Worm (Caenorhabditis elegans) whole organism, L1 larva: ENCODE results near the gene F53F4.11.

Experiments used
- C16A3.4 ChIP-seq: fragments of 150-350 bp; optimal IDR thresholded peaks from 2 replicates; lab custom pipeline; 2014; ENCODE audit warnings: missing biosample characterization, missing genetic modification characterization
- ama-1 ChIP-seq: fragments of 150-350 bp; optimal IDR thresholded peaks from 2 replicates; lab custom pipeline; 2014
- ces-1 ChIP-seq: fragments of 150-350 bp; optimal IDR thresholded peaks from 2 replicates; lab custom pipeline; 2014; ENCODE audit warnings: missing biosample characterization, missing genetic modification reagents, missing genetic modification characterization
- egl-27 ChIP-seq, 2 experiments: fragments of 150-350 bp in 1 of 2; sonication (generic microtip); optimal IDR thresholded peaks; 3 replicates each; lab custom pipeline; 2017 to 2018; ENCODE audit warnings: missing biosample characterization in 2 of 2, missing genetic modification characterization in 2 of 2, missing genetic modification reagents in 2 of 2
- elt-3 ChIP-seq, 6 experiments: fragments of 150-350 bp in 1 of 6; sonication (generic microtip); optimal IDR thresholded peaks; 2 replicates each; lab custom pipeline; 2017 to 2018; ENCODE audit warnings: missing biosample characterization in 6 of 6, missing genetic modification characterization in 6 of 6, inconsistent platforms in 1 of 6
- jun-1 ChIP-seq: fragments of 150-350 bp; optimal IDR thresholded peaks from 2 replicates; lab custom pipeline; 2014; ENCODE audit warnings: missing biosample characterization, missing genetic modification reagents, missing genetic modification characterization
- lin-13 ChIP-seq: fragments of 150-350 bp; optimal IDR thresholded peaks from 2 replicates; lab custom pipeline; 2014; ENCODE audit warnings: missing biosample characterization, missing genetic modification reagents, missing genetic modification characterization
- mdl-1 ChIP-seq, 2 experiments: fragments of 150-350 bp; optimal IDR thresholded peaks; 2 replicates each; lab custom pipeline; 2014 to 2017; ENCODE audit warnings: missing biosample characterization in 2 of 2, missing genetic modification characterization in 2 of 2, inconsistent platforms in 1 of 2
- mep-1 ChIP-seq: fragments of 150-350 bp; optimal IDR thresholded peaks from 2 replicates; lab custom pipeline; 2014; ENCODE audit warnings: missing biosample characterization, missing genetic modification characterization
- nhr-11 ChIP-seq: fragments of 150-350 bp; optimal IDR thresholded peaks from 2 replicates; lab custom pipeline; 2014; ENCODE audit warnings: missing biosample characterization, missing genetic modification characterization
- unc-62 ChIP-seq: fragments of 150-350 bp; optimal IDR thresholded peaks from 2 replicates; lab custom pipeline; 2014; ENCODE audit warnings: missing biosample characterization, missing genetic modification reagents, missing genetic modification characterization
- vab-15 ChIP-seq: sonication (generic microtip); optimal IDR thresholded peaks from 2 replicates; lab custom pipeline; 2017; ENCODE audit warnings: missing genotype, mild to moderate bottlenecking, missing genetic modification characterization, missing compliant biosample characterization

- TF ChIP-seq mdl-1 (tag; optimal IDR thresholded peaks at IDR 0.05; lab: Kevin White, UChicago): no peak
- TF ChIP-seq unc-62 (GFP tag; lab: Kevin White, UChicago): no peak
- no peak for TF ChIP-seq nhr-11
- no peak for TF ChIP-seq ces-1
- no peak for TF ChIP-seq lin-13 (GFP tag; lab: Kevin White, UChicago)
- TF ChIP-seq egl-27 (tag; optimal IDR thresholded peaks at IDR 0.05; lab: Kevin White, UChicago): no peak
- TF ChIP-seq vab-15: no peak
- TF ChIP-seq ama-1 (lab: Kevin White, UChicago): no peak
- no peak for TF ChIP-seq elt-3 (tag; optimal IDR thresholded peaks at IDR 0.05; lab: Kevin White, UChicago)
- no peak for TF ChIP-seq C16A3.4 (tag; lab: Kevin White, UChicago)
- TF ChIP-seq mep-1: no peak
- no peak for TF ChIP-seq jun-1 (tag; lab: Kevin White, UChicago)
Observed at ce11 chrV:13645848-13646578, 21.7 kb upstream of the F53F4.11 start.
